Fruit fly (Drosophila melanogaster) S2 (cell line): Measurements from ENCODE around the gene CG43841.

Experiments
- CG8478 ChIP-seq: fragments of >200 bp; optimal IDR thresholded peaks from 2 replicates; lab custom pipeline; 2018
- CTCF ChIP-seq, 2 experiments: fragments of >200 bp; optimal IDR thresholded peaks; 2 replicates each; lab custom pipeline; 2018

- no peak for TF ChIP-seq CG8478
- no peak for TF ChIP-seq CTCF (optimal IDR thresholded peaks at IDR 0.05; lab: Kevin White, UChicago)
These were observed 32.7 kb upstream of the CG43841 start for dm6 chrX:18406593-18407393.
